Worm (Caenorhabditis elegans): ENCODE data around the gene C28H8.2.
A peak's percentile ranks its signal among the peaks of the same experiment; 100 is the strongest.

DNA sequence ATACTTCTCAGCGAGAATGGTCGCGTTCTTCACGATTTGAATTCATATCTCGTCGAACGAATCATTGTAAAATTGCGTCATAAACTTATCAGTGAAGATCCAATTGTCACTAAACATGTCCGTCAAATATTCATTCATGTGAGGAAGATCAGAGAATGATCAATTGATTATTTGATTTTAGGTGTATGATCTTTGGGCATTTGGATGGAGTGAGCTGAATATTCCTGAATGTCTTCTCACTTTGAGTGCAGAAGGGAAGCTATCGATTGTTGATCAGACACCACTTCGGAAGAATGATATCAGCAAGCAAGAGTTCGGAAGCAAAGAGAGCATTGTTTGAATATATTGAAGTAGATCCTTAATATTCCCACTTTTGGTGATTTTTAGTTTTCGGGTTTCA lies 45.9 kb upstream of the C28H8.2 start:
- TF ChIP-seq ceh-28 (tag; optimal IDR thresholded peaks at IDR 0.05) (no peak), ztf-11 (tag; optimal IDR thresholded peaks at IDR 0.05) (no peak), R02D3.7 (tag; optimal IDR thresholded peaks at IDR 0.05) (no peak), hlh-30 (tag; optimal IDR thresholded peaks at IDR 0.05; ENCODE audit: insufficient read depth) (peak; percentile 55), sdz-12 (GFP tag; optimal IDR thresholded peaks at IDR 0.05) (no peak), ZK546.5 (tag; optimal IDR thresholded peaks at IDR 0.05) (no peak), unc-39 (tag; optimal IDR thresholded peaks at IDR 0.05) (no peak), pha-4 (GFP tag; IDR thresholded peaks at IDR 0.05) (no peak), pha-4 (tag; optimal IDR thresholded peaks at IDR 0.05) (no peak)
